Fruit fly (Drosophila melanogaster): ENCODE data around the gene CG3557.
A peak's percentile ranks its signal among the peaks of the same experiment; 100 is the strongest.

Gene CG3557

DNA sequence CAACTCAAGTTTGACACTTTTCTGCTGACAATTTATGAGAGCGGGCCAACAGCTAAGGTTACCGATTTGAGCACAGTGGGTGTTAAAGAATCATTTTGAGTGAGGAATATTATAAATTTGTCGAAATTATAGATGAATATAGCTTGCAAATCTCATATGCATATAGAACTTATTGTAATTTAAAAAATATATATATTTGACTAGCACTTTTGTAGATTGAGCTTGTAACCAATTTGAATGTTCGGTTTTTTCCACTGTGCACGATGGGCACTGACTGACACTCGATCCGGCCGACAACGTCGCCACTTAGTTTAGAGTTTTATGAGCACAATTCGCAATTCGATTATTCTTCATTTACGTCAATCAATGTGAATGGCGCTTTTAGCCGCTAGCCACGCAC is 12.9 kb upstream of the CG3557 start (continued):
- 0 out of 2 replicates have a peak, but pooled peaks have one; percentile 22 for TF ChIP-seq ranshi (GFP tag; IDR thresholded peaks at IDR 0.05)
- peak in 1 of 2 experiments; percentile 36 for TF ChIP-seq bsh (GFP tag; optimal IDR thresholded peaks at IDR 0.05)
- TF ChIP-seq sens (GFP tag), result peak; percentile 16

DNA sequence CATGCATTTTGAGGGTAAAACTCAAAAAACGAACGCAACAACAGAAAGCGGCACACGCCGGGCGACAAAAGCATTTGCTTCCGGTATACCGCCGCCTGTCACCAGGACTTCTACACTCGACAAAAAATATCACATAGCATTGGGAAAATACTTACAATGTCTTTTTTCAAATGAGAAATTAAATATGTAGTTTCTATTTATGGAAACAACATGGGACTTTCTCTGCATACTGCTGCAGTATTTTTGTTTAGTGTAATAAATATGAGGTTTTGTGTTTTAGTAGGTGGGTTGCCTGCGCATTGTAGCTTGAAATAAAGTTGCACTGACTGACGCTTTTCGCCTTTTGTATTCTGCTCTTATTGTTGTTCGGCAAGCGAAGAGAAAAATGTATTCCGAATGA is 11.5 kb upstream of the CG3557 start:
- TF ChIP-seq sisA (GFP tag; IDR thresholded peaks at IDR 0.05) (peak; percentile 46; the same call in 1 of the 2 replicates), fd96Cb (tag; optimal IDR thresholded peaks at IDR 0.05) (peak; percentile 5), dmrt99B (tag; optimal IDR thresholded peaks at IDR 0.05) (peak; percentile 49), ftz-f1 (GFP tag; optimal IDR thresholded peaks at IDR 0.05) (no peak), ken (GFP tag; IDR thresholded peaks at IDR 0.05) (peak; percentile 55; the same call in 1 of the 3 replicates), CG10209 (GFP tag; optimal IDR thresholded peaks at IDR 0.05) (no peak), H2.0 (GFP tag; IDR thresholded peaks at IDR 0.05) (0 out of 2 replicates have a peak, but pooled peaks have one; percentile 11), gcm (GFP tag; optimal IDR thresholded peaks at IDR 0.05) (no peak), CG10654 (GFP tag; optimal IDR thresholded peaks at IDR 0.05) (no peak), cad (GFP tag; optimal IDR thresholded peaks at IDR 0.05) (no peak), tin (GFP tag; optimal IDR thresholded peaks at IDR 0.05) (peak; percentile 17), CG11504 (tag; optimal IDR thresholded peaks at IDR 0.05) (peak; percentile 36), dpn (GFP tag; optimal IDR thresholded peaks at IDR 0.05) (peak in 1 of 2 experiments; percentile 7), CG1792 (GFP tag; optimal IDR thresholded peaks at IDR 0.05) (no peak), ci (GFP tag; IDR thresholded peaks at IDR 0.05) (no peak), Blimp-1 (GFP tag; optimal IDR thresholded peaks at IDR 0.05) (peak; percentile 1), Oaz (GFP tag; IDR thresholded peaks at IDR 0.05) (no peak), Atf-2 (GFP tag; optimal IDR thresholded peaks at IDR 0.05) (no peak), Dll (GFP tag; IDR thresholded peaks at IDR 0.05; ENCODE audit: partially characterized antibody) (no peak), Sox102F (GFP tag; optimal IDR thresholded peaks at IDR 0.05) (peak; percentile 3), Ets65A (GFP tag) (peak; percentile 66), Hey (tag; optimal IDR thresholded peaks at IDR 0.05) (peak; percentile 49), CG2120 (GFP tag; optimal IDR thresholded peaks at IDR 0.05) (no peak), sens (GFP tag) (peak; percentile 53), lbe (GFP tag; optimal IDR thresholded peaks at IDR 0.05) (no peak), slou (GFP tag; optimal IDR thresholded peaks at IDR 0.05) (no peak), CG14050 (GFP tag; IDR thresholded peaks at IDR 0.05) (0 out of 3 replicates have a peak, but pooled peaks have one; percentile 16), mirr (GFP tag; optimal IDR thresholded peaks at IDR 0.05) (no peak), vvl (GFP tag; IDR thresholded peaks at IDR 0.05) (no peak), tx (GFP tag; optimal IDR thresholded peaks at IDR 0.05) (no peak), Med (GFP tag) (peak; percentile 40), MTF-1 (GFP tag; optimal IDR thresholded peaks at IDR 0.05; ENCODE audit: borderline replicate concordance) (no peak), bsh (GFP tag; optimal IDR thresholded peaks at IDR 0.05) (peak in 1 of 2 experiments; percentile 33), CG7839 (tag; optimal IDR thresholded peaks at IDR 0.05) (peak; percentile 14), gem (tag; optimal IDR thresholded peaks at IDR 0.05) (peak; percentile 10), onecut (GFP tag; IDR thresholded peaks at IDR 0.05) (peak; percentile 21; the same call in 1 of the 2 replicates), CG10979 (tag; optimal IDR thresholded peaks at IDR 0.05) (peak; percentile 42), Xbp1 (GFP tag; optimal IDR thresholded peaks at IDR 0.05) (peak; percentile 9), BEAF-32 (GFP tag; optimal IDR thresholded peaks at IDR 0.05) (no peak), CG32767 (GFP tag; IDR thresholded peaks at IDR 0.05) (no peak), Xrp1 (GFP tag; IDR thresholded peaks at IDR 0.05) (peak; percentile 24; the same call in 1 of the 2 replicates), B-H2 (GFP tag; optimal IDR thresholded peaks at IDR 0.05) (no peak), ranshi (GFP tag; IDR thresholded peaks at IDR 0.05) (peak; percentile 29; the same call in 1 of the 2 replicates), row (GFP tag; IDR thresholded peaks at IDR 0.05) (peak; percentile 32; the same call in 1 of the 3 replicates)

Measured in whole organism, embryonic.